Worm (Caenorhabditis elegans) whole organism, young adult: Measurements from ENCODE around the gene taf-3.

Experiments used
- B0261.1 ChIP-seq: sonication (generic microtip); optimal IDR thresholded peaks from 2 replicates; lab custom pipeline; 2016; ENCODE audit warnings: mild to moderate bottlenecking, missing genetic modification characterization, moderate library complexity, missing compliant biosample characterization
- D2030.7 ChIP-seq: fragments of 200-800 bp; sonication (Bioruptor generic); IDR thresholded peaks from 2 replicates; pipeline ENCODE4 v1.3.6; 2022; ENCODE audit warnings: missing genetic modification reagents, missing genetic modification characterization, missing compliant biosample characterization
- F23B12.7 ChIP-seq: sonication (generic microtip); optimal IDR thresholded peaks from 2 replicates; lab custom pipeline; 2017; ENCODE audit warnings: missing genetic modification characterization, mild to moderate bottlenecking, missing compliant biosample characterization, antibody characterized with exemption, moderate library complexity; ENCODE audit not compliant: insufficient read depth
- F37B4.10 ChIP-seq: fragments of 200-800 bp; sonication (Bioruptor generic); IDR thresholded peaks from 2 replicates; pipeline ENCODE4 v1.3.6; 2022; ENCODE audit warnings: missing genetic modification characterization, missing compliant biosample characterization
- Y53G8AR.9 ChIP-seq: fragments of 200-800 bp; sonication (Bioruptor generic); conservative IDR thresholded peaks from 2 replicates; pipeline ENCODE4 v1.3.6; 2022; ENCODE audit warnings: missing genetic modification reagents, missing genetic modification characterization, missing compliant biosample characterization
- Y56A3A.18 ChIP-seq: fragments of 200-800 bp; sonication (Bioruptor generic); IDR thresholded peaks from 2 replicates; pipeline ENCODE4 v1.3.6; 2022; ENCODE audit warnings: missing genetic modification reagents, missing genetic modification characterization, missing compliant biosample characterization
- ZK185.1 ChIP-seq: sonication (generic microtip); optimal IDR thresholded peaks from 2 replicates; lab custom pipeline; 2016; ENCODE audit warnings: mild to moderate bottlenecking, missing genetic modification characterization, missing compliant biosample characterization; ENCODE audit not compliant: poor library complexity, severe bottlenecking
- ama-1 ChIP-seq, 3 experiments: fragments of 150-350 bp in 1 of 3; sonication (generic microtip) in 2 of 3; optimal IDR thresholded peaks; 2 replicates each; lab custom pipeline; 2014 to 2018; ENCODE audit warnings: missing biosample characterization in 2 of 3, missing genetic modification characterization in 2 of 3, missing genetic modification reagents in 2 of 3
- attf-5 ChIP-seq: fragments of 200-800 bp; sonication (Bioruptor generic); optimal IDR thresholded peaks from 2 replicates; lab custom pipeline; 2018; ENCODE audit warnings: mild to moderate bottlenecking, missing genetic modification characterization, missing compliant biosample characterization
- attf-6 ChIP-seq: fragments of 200-800 bp; sonication (Bioruptor generic); IDR thresholded peaks from 2 replicates; pipeline ENCODE4 v1.3.6; 2022; ENCODE audit warnings: missing genetic modification reagents, missing genetic modification characterization, missing compliant biosample characterization
- ceh-79 ChIP-seq: sonication (generic microtip); optimal IDR thresholded peaks from 2 replicates; lab custom pipeline; 2017; ENCODE audit warnings: mild to moderate bottlenecking, missing genetic modification characterization, missing compliant biosample characterization
- die-1 ChIP-seq: sonication (generic microtip); optimal IDR thresholded peaks from 2 replicates; lab custom pipeline; 2016; ENCODE audit warnings: missing genotype, mild to moderate bottlenecking, missing genetic modification characterization, missing compliant biosample characterization
- dox-1 ChIP-seq: fragments of 200-800 bp; sonication (Bioruptor generic); IDR thresholded peaks from 2 replicates; pipeline ENCODE4 v1.3.6; 2022; ENCODE audit warnings: missing genetic modification reagents, missing genetic modification characterization, missing compliant biosample characterization
- dpff-1 ChIP-seq: sonication (generic microtip); optimal IDR thresholded peaks from 2 replicates; lab custom pipeline; 2017; ENCODE audit warnings: mild to moderate bottlenecking, missing genetic modification characterization, missing compliant biosample characterization
- egrh-3 ChIP-seq: fragments of 200-800 bp; sonication (Bioruptor generic); IDR thresholded peaks from 2 replicates; pipeline ENCODE4 v1.3.6; 2022; ENCODE audit warnings: missing genetic modification reagents, missing genetic modification characterization, missing compliant biosample characterization
- gei-17 ChIP-seq: fragments of 200-800 bp; sonication (Bioruptor generic); optimal IDR thresholded peaks from 2 replicates; lab custom pipeline; 2018; ENCODE audit warnings: mild to moderate bottlenecking, missing genetic modification characterization, missing compliant biosample characterization
- him-1 ChIP-seq: sonication (generic microtip); optimal IDR thresholded peaks from 2 replicates; lab custom pipeline; 2016; ENCODE audit warnings: missing genotype, missing genetic modification reagents, missing genetic modification characterization, missing compliant biosample characterization
- hlh-12 ChIP-seq: sonication (generic microtip); optimal IDR thresholded peaks from 2 replicates; lab custom pipeline; 2016; ENCODE audit warnings: missing genetic modification characterization, missing compliant biosample characterization
- hmg-1.2 ChIP-seq: fragments of 200-800 bp; sonication (Bioruptor generic); IDR thresholded peaks from 2 replicates; pipeline ENCODE4 v1.3.6; 2022; ENCODE audit warnings: missing genetic modification reagents, missing genetic modification characterization, missing compliant biosample characterization
- hmg-20 ChIP-seq: fragments of 200-800 bp; sonication (Bioruptor generic); IDR thresholded peaks from 2 replicates; pipeline ENCODE4 v1.3.6; 2022; ENCODE audit warnings: missing genetic modification reagents, missing genetic modification characterization, missing compliant biosample characterization
- hrde-1 ChIP-seq: sonication (generic microtip); optimal IDR thresholded peaks from 2 replicates; lab custom pipeline; 2016; ENCODE audit warnings: missing genetic modification characterization, mild to moderate bottlenecking, missing compliant biosample characterization, moderate library complexity, missing genotype, missing genetic modification reagents, borderline replicate concordance
- let-607 ChIP-seq, 2 experiments: fragments of 200-800 bp in 1 of 2; sonication (Bioruptor generic) in 1 of 2; sonication (generic microtip) in 1 of 2; optimal IDR thresholded peaks; 2 replicates each; lab custom pipeline; 2016 to 2018; ENCODE audit warnings: mild to moderate bottlenecking in 2 of 2, missing compliant biosample characterization in 2 of 2, missing genetic modification characterization in 2 of 2, moderate library complexity in 2 of 2, missing genotype in 1 of 2
- lin-26 ChIP-seq: fragments of 200-800 bp; sonication (Bioruptor generic); IDR thresholded peaks from 2 replicates; pipeline ENCODE4 v1.3.6; 2022; ENCODE audit warnings: missing genetic modification reagents, missing genetic modification characterization, missing compliant biosample characterization
- lin-35 ChIP-seq, 3 experiments: fragments of 150-350 bp in 2 of 3; sonication (generic microtip) in 1 of 3; optimal IDR thresholded peaks; 2 replicates each; lab custom pipeline; 2014 to 2018; ENCODE audit warnings: missing biosample characterization in 3 of 3, missing genetic modification characterization in 3 of 3, missing genetic modification reagents in 3 of 3
- lin-40 ChIP-seq: sonication (generic microtip); optimal IDR thresholded peaks from 2 replicates; lab custom pipeline; 2016; ENCODE audit warnings: missing genetic modification characterization, mild to moderate bottlenecking, missing compliant biosample characterization, missing genotype, missing genetic modification reagents
- lin-54 ChIP-seq: fragments of 200-800 bp; sonication (Bioruptor generic); optimal IDR thresholded peaks from 2 replicates; lab custom pipeline; 2018; ENCODE audit warnings: mild to moderate bottlenecking, missing genetic modification characterization, missing compliant biosample characterization
- madf-6 ChIP-seq: fragments of 200-800 bp; sonication (Bioruptor generic); IDR thresholded peaks from 2 replicates; pipeline ENCODE4 v1.3.6; 2022; ENCODE audit warnings: missing genetic modification reagents, missing genetic modification characterization, missing compliant biosample characterization
- nfyb-1 ChIP-seq: fragments of 200-800 bp; sonication (Bioruptor generic); IDR thresholded peaks from 2 replicates; pipeline ENCODE4 v1.3.6; 2022; ENCODE audit warnings: missing genetic modification reagents, missing genetic modification characterization, missing compliant biosample characterization
- nhr-80 ChIP-seq: sonication (generic microtip); optimal IDR thresholded peaks from 2 replicates; lab custom pipeline; 2016; ENCODE audit warnings: missing genetic modification characterization, missing compliant biosample characterization
- nhr-90 ChIP-seq: sonication (generic microtip); optimal IDR thresholded peaks from 2 replicates; lab custom pipeline; 2016; ENCODE audit warnings: missing genotype, mild to moderate bottlenecking, missing genetic modification characterization, missing compliant biosample characterization
- pbrm-1 ChIP-seq: fragments of 200-800 bp; sonication (Bioruptor generic); IDR thresholded peaks from 2 replicates; pipeline ENCODE4 v1.3.6; 2022; ENCODE audit warnings: missing genetic modification reagents, missing genetic modification characterization, missing compliant biosample characterization
- rcor-1 ChIP-seq: fragments of 200-800 bp; sonication (Bioruptor generic); IDR thresholded peaks from 2 replicates; pipeline ENCODE4 v1.3.6; 2022; ENCODE audit warnings: missing genetic modification reagents, missing genetic modification characterization, missing compliant biosample characterization
- rec-8 ChIP-seq, 2 experiments: sonication (generic microtip); optimal IDR thresholded peaks; 2 replicates each; lab custom pipeline; 2016; ENCODE audit warnings: mild to moderate bottlenecking in 2 of 2, missing genetic modification characterization in 2 of 2, missing genetic modification reagents in 2 of 2, missing genotype in 2 of 2, missing biosample characterization in 1 of 2, missing compliant biosample characterization in 1 of 2, moderate library complexity in 1 of 2
- repo-1 ChIP-seq: sonication (generic microtip); optimal IDR thresholded peaks from 2 replicates; lab custom pipeline; 2017; ENCODE audit warnings: mild to moderate bottlenecking, missing genetic modification characterization, missing compliant biosample characterization
- rpc-1 ChIP-seq, 2 experiments: fragments of 150-350 bp in 1 of 2; sonication (generic microtip) in 1 of 2; optimal IDR thresholded peaks; 2 replicates each; lab custom pipeline; 2014 to 2018; ENCODE audit warnings: missing biosample characterization in 1 of 2, missing genetic modification characterization in 1 of 2, missing genetic modification reagents in 1 of 2, missing genotype in 1 of 2
- snpc-4 ChIP-seq, 5 experiments: fragments of 150-350 bp in 1 of 5; sonication (generic microtip) in 4 of 5; optimal IDR thresholded peaks; 2 replicates each; lab custom pipeline; 2014 to 2018; ENCODE audit warnings: missing genetic modification characterization in 5 of 5, missing biosample characterization in 3 of 5, antibody characterized with exemption in 2 of 5, mild to moderate bottlenecking in 2 of 5, missing compliant biosample characterization in 2 of 5, missing genotype in 2 of 5, moderate library complexity in 2 of 5, missing genetic modification reagents in 1 of 5
- tbp1 ChIP-seq: fragments of 200-800 bp; sonication (Bioruptor generic); optimal IDR thresholded peaks from 2 replicates; lab custom pipeline; 2018; ENCODE audit warnings: mild to moderate bottlenecking, missing genetic modification characterization, missing compliant biosample characterization
- unc-130 ChIP-seq: sonication (generic microtip); optimal IDR thresholded peaks from 2 replicates; lab custom pipeline; 2016; ENCODE audit warnings: missing genetic modification reagents, missing genetic modification characterization, missing compliant biosample characterization
- zfh-2 ChIP-seq: fragments of 200-800 bp; sonication (Bioruptor generic); conservative IDR thresholded peaks from 2 replicates; pipeline ENCODE4 v1.3.6; 2022; ENCODE audit warnings: missing genetic modification reagents, missing genetic modification characterization, missing compliant biosample characterization

taf-3 gene

DNA sequence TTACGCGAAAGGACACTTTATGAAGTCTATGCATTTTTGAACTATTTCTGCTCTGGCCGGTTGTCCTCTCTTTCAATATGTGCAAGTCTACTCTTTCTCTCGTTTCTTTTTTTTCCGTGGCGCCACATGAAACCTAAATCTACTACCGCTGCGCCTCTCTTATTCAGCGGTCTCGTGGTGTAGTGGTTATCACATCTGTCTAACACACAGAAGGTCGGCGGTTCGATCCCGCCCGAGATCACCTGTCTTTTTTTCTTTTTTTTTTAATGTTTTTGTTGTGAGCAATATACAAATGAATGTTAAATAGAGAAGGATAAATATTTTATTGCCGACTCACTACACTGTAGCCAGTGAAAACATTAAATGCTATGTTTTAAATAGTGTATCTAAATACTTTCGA, 34.1 kb upstream of the taf-3 start (continued):
- TF ChIP-seq attf-5 (GFP tag; lab: Kevin White, UChicago) (peak; percentile 11), ceh-79 (tag; lab: Kevin White, UChicago) (no peak), F23B12.7 (tag; lab: Kevin White, UChicago) (peak; percentile 68), lin-54 (GFP tag; lab: Kevin White, UChicago) (peak; percentile 25), F37B4.10 (GFP tag; lab: Robert Waterston, UW) (no peak), rcor-1 (GFP tag; lab: Robert Waterston, UW) (peak; percentile 67), nhr-90 (tag; lab: Kevin White, UChicago) (peak; percentile 79), die-1 (peak; percentile 90), him-1 (tag; lab: Kevin White, UChicago) (peak; percentile 63), rec-8 (tag; optimal IDR thresholded peaks at IDR 0.05; lab: Kevin White, UChicago) (peak; percentile 79 to 86), zfh-2 (GFP tag; lab: Robert Waterston, UW) (no peak), repo-1 (peak; percentile 25), lin-40 (peak; percentile 70), hlh-12 (peak; percentile 4), Y53G8AR.9 (GFP tag; lab: Robert Waterston, UW) (0 out of 2 replicates have a peak, but pooled peaks have one; percentile 33), ama-1 (optimal IDR thresholded peaks at IDR 0.05; lab: Kevin White, UChicago) (no peak), ama-1 (GFP tag; optimal IDR thresholded peaks at IDR 0.05; lab: Kevin White, UChicago) (peak; percentile 45 to 78), gei-17 (GFP tag; lab: Kevin White, UChicago) (no peak), hmg-20 (GFP tag; lab: Robert Waterston, UW) (0 out of 2 replicates have a peak, but pooled peaks have one; percentile 37), egrh-3 (peak; percentile 8; the same call in 1 of the 2 replicates), unc-130 (GFP tag; lab: Kevin White, UChicago) (no peak), lin-35 (GFP tag; optimal IDR thresholded peaks at IDR 0.05; lab: Kevin White, UChicago) (peak in 1 of 3 experiments; percentile 32), dpff-1 (tag; lab: Kevin White, UChicago) (no peak), let-607 (tag; optimal IDR thresholded peaks at IDR 0.05; lab: Kevin White, UChicago) (peak in 1 of 2 experiments; percentile 41)

DNA sequence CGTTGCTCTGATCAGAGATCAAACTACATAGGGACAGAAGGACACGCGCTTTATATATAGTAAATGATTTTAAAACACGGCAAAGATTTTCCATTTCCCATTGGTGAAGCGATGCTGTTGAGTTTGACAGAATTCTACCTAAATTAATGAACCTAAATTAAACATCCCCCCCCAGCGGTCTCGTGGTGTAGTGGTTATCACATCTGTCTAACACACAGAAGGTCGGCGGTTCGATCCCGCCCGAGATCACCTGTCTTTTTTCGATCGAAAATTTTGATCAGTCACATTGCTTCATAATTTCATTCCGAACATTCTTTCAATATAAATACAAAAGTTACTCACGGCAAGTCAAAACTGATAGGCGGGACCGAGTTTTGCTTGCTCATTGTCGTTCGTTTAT, 33.0 kb upstream of the taf-3 start:
- TF ChIP-seq tbp1 (GFP tag; lab: Kevin White, UChicago) (peak; percentile 86), lin-26 (GFP tag; lab: Robert Waterston, UW) (peak; percentile 48; the same call in 1 of the 2 replicates), nhr-80 (peak; percentile 2), nhr-90 (tag; lab: Kevin White, UChicago) (peak; percentile 21), madf-6 (GFP tag; lab: Robert Waterston, UW) (peak; percentile 37; the same call in 1 of the 2 replicates), B0261.1 (peak; percentile 64), hmg-1.2 (peak; percentile 54), hrde-1 (tag; lab: Kevin White, UChicago) (peak; percentile 31), snpc-4 (GFP tag; optimal IDR thresholded peaks at IDR 0.05; lab: Kevin White, UChicago) (peak; percentile 38), snpc-4 (tag; optimal IDR thresholded peaks at IDR 0.05; lab: Kevin White, UChicago) (peak in 2 of 4 experiments; percentile 51 to 78), dox-1 (peak; percentile 62), D2030.7 (peak; percentile 74), rpc-1 (optimal IDR thresholded peaks at IDR 0.05; lab: Kevin White, UChicago) (peak; percentile 67), rpc-1 (tag; optimal IDR thresholded peaks at IDR 0.05; lab: Kevin White, UChicago) (peak; percentile 68), Y56A3A.18 (GFP tag; lab: Robert Waterston, UW) (0 out of 2 replicates have a peak, but pooled peaks have one; percentile 39), die-1 (peak; percentile 52), ZK185.1 (tag; lab: Kevin White, UChicago) (peak; percentile 50), nfyb-1 (GFP tag; lab: Robert Waterston, UW) (peak; percentile 51; the same call in 1 of the 2 replicates), attf-6 (GFP tag; lab: Robert Waterston, UW) (0 out of 2 replicates have a peak, but pooled peaks have one; percentile 36), pbrm-1 (GFP tag; lab: Robert Waterston, UW) (peak; percentile 70)
